Fruit fly (Drosophila melanogaster) whole organism, embryonic: ENCODE data around the gene nst.

Source experiments
- ATbp ChIP-seq: fragments of 200-800 bp; sonication (Bioruptor generic); optimal IDR thresholded peaks from 2 replicates; lab custom pipeline; 2017; ENCODE audit warnings: missing biosample characterization, mild to moderate bottlenecking, missing genetic modification characterization, missing genetic modification reagents
- Aef1 ChIP-seq: fragments of 200-800 bp; sonication (Bioruptor generic); IDR thresholded peaks from 3 replicates; pipeline ENCODE4 v1.3.6; 2022; ENCODE audit warnings: missing biosample characterization, missing genetic modification characterization
- Asciz ChIP-seq: fragments of 200-800 bp; sonication (Bioruptor generic); optimal IDR thresholded peaks from 2 replicates; lab custom pipeline; 2017; ENCODE audit warnings: missing biosample characterization, mild to moderate bottlenecking, missing genetic modification characterization, missing genetic modification reagents
- CG13296 ChIP-seq: fragments of 200-800 bp; sonication (Bioruptor generic); optimal IDR thresholded peaks from 3 replicates; lab custom pipeline; 2018; ENCODE audit warnings: missing biosample characterization, mild to moderate bottlenecking, missing genetic modification characterization
- CG13624 ChIP-seq: fragments of 200-800 bp; sonication (Bioruptor generic); optimal IDR thresholded peaks from 2 replicates; lab custom pipeline; 2016; ENCODE audit warnings: missing biosample characterization, missing genetic modification characterization
- CG14667 ChIP-seq: fragments of 200-800 bp; sonication (Bioruptor generic); IDR thresholded peaks from 2 replicates; pipeline ENCODE4 v1.3.6; 2022; ENCODE audit warnings: missing biosample characterization, missing genetic modification characterization
- CG15011 ChIP-seq: fragments of 200-800 bp; sonication (Bioruptor generic); optimal IDR thresholded peaks from 3 replicates; lab custom pipeline; 2018; ENCODE audit warnings: missing biosample characterization, mild to moderate bottlenecking, missing genetic modification characterization
- CG15269 ChIP-seq: fragments of 200-800 bp; sonication (Bioruptor generic); optimal IDR thresholded peaks from 2 replicates; lab custom pipeline; 2018; ENCODE audit warnings: missing biosample characterization, mild to moderate bottlenecking, missing genetic modification characterization, moderate library complexity
- CG16863 ChIP-seq: fragments of 200-800 bp; sonication (Bioruptor generic); optimal IDR thresholded peaks from 3 replicates; lab custom pipeline; 2016; ENCODE audit warnings: missing biosample characterization, missing genetic modification characterization
- CG17612 ChIP-seq: fragments of 200-800 bp; sonication (Bioruptor generic); IDR thresholded peaks from 2 replicates; pipeline ENCODE4 v1.3.6; 2022; ENCODE audit warnings: missing biosample characterization, missing genetic modification characterization
- CG18599 ChIP-seq: fragments of 200-800 bp; sonication (Bioruptor generic); optimal IDR thresholded peaks from 3 replicates; lab custom pipeline; 2017; ENCODE audit warnings: missing biosample characterization, missing genetic modification characterization, mild to moderate bottlenecking, moderate library complexity, missing genetic modification reagents
- CG2199 ChIP-seq: fragments of 200-800 bp; sonication (Bioruptor generic); IDR thresholded peaks from 3 replicates; pipeline ENCODE4 v1.3.6; 2022; ENCODE audit warnings: missing biosample characterization, missing genetic modification characterization
- CG31224 ChIP-seq: fragments of 200-800 bp; sonication (Bioruptor generic); IDR thresholded peaks from 2 replicates; pipeline ENCODE4 v1.3.6; 2022; ENCODE audit warnings: missing biosample characterization, missing genetic modification characterization
- CG4424 ChIP-seq: fragments of 200-800 bp; sonication (Bioruptor generic); optimal IDR thresholded peaks from 3 replicates; lab custom pipeline; 2016; ENCODE audit warnings: missing biosample characterization, missing genetic modification characterization
- CG6254 ChIP-seq: fragments of 200-800 bp; sonication (Bioruptor generic); optimal IDR thresholded peaks from 3 replicates; lab custom pipeline; 2017; ENCODE audit warnings: mild to moderate bottlenecking, missing biosample characterization, missing genetic modification reagents, missing genetic modification characterization
- CG6683 ChIP-seq: fragments of 200-800 bp; sonication (Bioruptor generic); optimal IDR thresholded peaks from 2 replicates; lab custom pipeline; 2017; ENCODE audit warnings: missing biosample characterization, mild to moderate bottlenecking, missing genetic modification characterization, missing genetic modification reagents
- CG6854 ChIP-seq: fragments of 200-800 bp; sonication (Bioruptor generic); optimal IDR thresholded peaks from 3 replicates; lab custom pipeline; 2017; ENCODE audit warnings: missing biosample characterization, mild to moderate bottlenecking, missing genetic modification characterization
- CG7556 ChIP-seq: fragments of 200-800 bp; sonication (Bioruptor generic); optimal IDR thresholded peaks from 2 replicates; lab custom pipeline; 2017; ENCODE audit warnings: missing biosample characterization, mild to moderate bottlenecking, missing genetic modification characterization
- CG8281 ChIP-seq: fragments of 200-800 bp; sonication (Bioruptor generic); optimal IDR thresholded peaks from 2 replicates; lab custom pipeline; 2018; ENCODE audit warnings: missing biosample characterization, mild to moderate bottlenecking, missing genetic modification characterization, moderate library complexity
- CG9876 ChIP-seq: fragments of 200-800 bp; sonication (Bioruptor generic); optimal IDR thresholded peaks from 2 replicates; lab custom pipeline; 2016; ENCODE audit warnings: missing biosample characterization, missing genetic modification characterization
- D19A ChIP-seq: fragments of 200-800 bp; optimal IDR thresholded peaks from 3 replicates; lab custom pipeline; 2019; ENCODE audit warnings: missing biosample characterization, mild to moderate bottlenecking, missing genetic modification characterization, moderate library complexity
- Deaf1 ChIP-seq: fragments of 200-800 bp; optimal IDR thresholded peaks from 3 replicates; lab custom pipeline; 2019; ENCODE audit warnings: missing biosample characterization, mild to moderate bottlenecking, missing genetic modification characterization, moderate library complexity
- Dip3 ChIP-seq: fragments of 200-800 bp; sonication (Bioruptor generic); optimal IDR thresholded peaks from 3 replicates; lab custom pipeline; 2016; ENCODE audit warnings: missing biosample characterization, missing genetic modification characterization
- H2.0 ChIP-seq: fragments of 200-800 bp; sonication (Bioruptor generic); IDR thresholded peaks from 2 replicates; pipeline ENCODE4 v1.3.6; 2022; ENCODE audit warnings: missing biosample characterization, missing genetic modification characterization
- ac ChIP-seq: fragments of 200-800 bp; sonication (Bioruptor generic); optimal IDR thresholded peaks from 3 replicates; lab custom pipeline; 2017; ENCODE audit warnings: missing biosample characterization, mild to moderate bottlenecking, missing genetic modification characterization
- amos ChIP-seq: fragments of 200-800 bp; sonication (Bioruptor generic); IDR thresholded peaks from 2 replicates; pipeline ENCODE4 v1.3.6; 2022; ENCODE audit warnings: missing biosample characterization, missing genetic modification characterization; ENCODE audit not compliant: partially characterized antibody
- bab2 ChIP-seq: fragments of 200-800 bp; sonication (Bioruptor generic); optimal IDR thresholded peaks from 2 replicates; lab custom pipeline; 2016; ENCODE audit warnings: missing biosample characterization, missing genetic modification characterization
- bcd ChIP-seq: fragments of 200-800 bp; sonication (Bioruptor generic); optimal IDR thresholded peaks from 2 replicates; lab custom pipeline; 2017; ENCODE audit warnings: missing biosample characterization, mild to moderate bottlenecking, missing genetic modification characterization
- cad ChIP-seq: fragments of >200 bp; optimal IDR thresholded peaks from 2 replicates; lab custom pipeline; 2017; ENCODE audit warnings: missing biosample characterization, missing genetic modification characterization
- ci ChIP-seq: fragments of 200-800 bp; sonication (Bioruptor generic); IDR thresholded peaks from 3 replicates; pipeline ENCODE4 v1.3.6; 2022; ENCODE audit warnings: missing biosample characterization, missing genetic modification characterization
- dati ChIP-seq: fragments of 200-800 bp; sonication (Bioruptor generic); IDR thresholded peaks from 2 replicates; pipeline ENCODE4 v1.3.6; 2022; ENCODE audit warnings: missing biosample characterization, missing genetic modification characterization
- en ChIP-seq: fragments of 200-800 bp; sonication (Bioruptor generic); optimal IDR thresholded peaks from 2 replicates; lab custom pipeline; 2016; ENCODE audit warnings: missing biosample characterization, missing genetic modification characterization
- fd3F ChIP-seq: fragments of 200-800 bp; sonication (Bioruptor generic); optimal IDR thresholded peaks from 2 replicates; lab custom pipeline; 2018; ENCODE audit warnings: missing biosample characterization, mild to moderate bottlenecking, missing genetic modification characterization, moderate library complexity
- gfzf ChIP-seq: fragments of 200-800 bp; sonication (Bioruptor generic); optimal IDR thresholded peaks from 2 replicates; lab custom pipeline; 2016; ENCODE audit warnings: missing biosample characterization, mild to moderate bottlenecking, missing genetic modification characterization, moderate library complexity
- jing ChIP-seq: fragments of 200-800 bp; sonication (Bioruptor generic); optimal IDR thresholded peaks from 2 replicates; lab custom pipeline; 2018; ENCODE audit warnings: missing biosample characterization, mild to moderate bottlenecking, missing genetic modification characterization
- kay ChIP-seq: fragments of 200-800 bp; sonication (Bioruptor generic); optimal IDR thresholded peaks from 2 replicates; lab custom pipeline; 2016; ENCODE audit warnings: missing biosample characterization, missing genetic modification characterization
- ken ChIP-seq: fragments of 200-800 bp; sonication (Bioruptor generic); IDR thresholded peaks from 3 replicates; pipeline ENCODE4 v1.3.6; 2022; ENCODE audit warnings: missing biosample characterization, missing genetic modification characterization
- kni ChIP-seq: fragments of 200-800 bp; sonication (Bioruptor generic); optimal IDR thresholded peaks from 3 replicates; lab custom pipeline; 2017; ENCODE audit warnings: mild to moderate bottlenecking, missing biosample characterization, missing genetic modification reagents, missing genetic modification characterization
- lola ChIP-seq, 3 experiments: fragments of >200 bp in 2 of 3; fragments of 200-800 bp in 1 of 3; sonication (Bioruptor generic) in 1 of 3; optimal IDR thresholded peaks; 2 replicates each; lab custom pipeline; 2017 to 2019; ENCODE audit warnings: missing biosample characterization in 3 of 3, missing genetic modification characterization in 3 of 3, mild to moderate bottlenecking in 1 of 3, moderate library complexity in 1 of 3
- nau ChIP-seq: fragments of 200-800 bp; sonication (Bioruptor generic); optimal IDR thresholded peaks from 3 replicates; lab custom pipeline; 2017; ENCODE audit warnings: missing biosample characterization, mild to moderate bottlenecking, missing genetic modification characterization, missing genetic modification reagents
- oc ChIP-seq: fragments of 200-800 bp; sonication (Bioruptor generic); optimal IDR thresholded peaks from 2 replicates; lab custom pipeline; 2018; ENCODE audit warnings: missing biosample characterization, mild to moderate bottlenecking, missing genetic modification characterization, moderate library complexity
- odd ChIP-seq: fragments of 200-800 bp; sonication (Bioruptor generic); optimal IDR thresholded peaks from 2 replicates; lab custom pipeline; 2017; ENCODE audit warnings: missing biosample characterization, mild to moderate bottlenecking, missing genetic modification characterization
- phol ChIP-seq: fragments of 200-800 bp; sonication (Bioruptor generic); optimal IDR thresholded peaks from 3 replicates; lab custom pipeline; 2018; ENCODE audit warnings: missing biosample characterization, mild to moderate bottlenecking, missing genetic modification characterization, moderate library complexity
- pzg ChIP-seq: fragments of 200-800 bp; sonication (Bioruptor generic); optimal IDR thresholded peaks from 3 replicates; lab custom pipeline; 2018; ENCODE audit warnings: missing biosample characterization, mild to moderate bottlenecking, missing genetic modification characterization, moderate library complexity
- trem ChIP-seq: fragments of 200-800 bp; optimal IDR thresholded peaks from 3 replicates; lab custom pipeline; 2019; ENCODE audit warnings: missing biosample characterization, mild to moderate bottlenecking, missing genetic modification characterization, moderate library complexity
- vfl ChIP-seq: fragments of 200-800 bp; sonication (Bioruptor generic); optimal IDR thresholded peaks from 2 replicates; lab custom pipeline; 2016; ENCODE audit warnings: missing biosample characterization, missing genetic modification characterization
- z ChIP-seq: fragments of 200-800 bp; sonication (Bioruptor generic); IDR thresholded peaks from 3 replicates; pipeline ENCODE4 v1.3.6; 2022; ENCODE audit warnings: missing biosample characterization, missing genetic modification characterization
- zen2 ChIP-seq: fragments of 200-800 bp; sonication (Bioruptor generic); IDR thresholded peaks from 3 replicates; pipeline ENCODE4 v1.3.6; 2022; ENCODE audit warnings: missing biosample characterization, missing genetic modification characterization; ENCODE audit not compliant: partially characterized antibody
- zf30C ChIP-seq: fragments of 200-800 bp; sonication (Bioruptor generic); optimal IDR thresholded peaks from 3 replicates; lab custom pipeline; 2018; ENCODE audit warnings: missing biosample characterization, mild to moderate bottlenecking, missing genetic modification characterization
- zfh2 ChIP-seq: fragments of 200-800 bp; sonication (Bioruptor generic); optimal IDR thresholded peaks from 2 replicates; lab custom pipeline; 2016; ENCODE audit warnings: missing biosample characterization, missing genetic modification characterization

nst gene

dm6 chr3L:12482917-12483316, 47.1 kb downstream of the nst start (continued):
- peak; percentile 42 for TF ChIP-seq jing (GFP tag; lab: Kevin White, UChicago)
- peak; percentile 88 for TF ChIP-seq CG15269 (tag; lab: Kevin White, UChicago)
- peak; percentile 76 for TF ChIP-seq odd (GFP tag; lab: Kevin White, UChicago)
- TF ChIP-seq vfl, result no peak
- no peak; the same call in 1 of the 2 replicates for TF ChIP-seq CG17612 (GFP tag; lab: Robert Waterston, UW)
- TF ChIP-seq trem (tag; lab: Kevin White, UChicago), result peak; percentile 50
- TF ChIP-seq CG14667, result peak; percentile 56; the same call in 1 of the 2 replicates
- TF ChIP-seq Dip3 (GFP tag; lab: Kevin White, UChicago), result peak; percentile 14
- TF ChIP-seq CG6254 (GFP tag; lab: Kevin White, UChicago), result peak; percentile 68
- peak; percentile 86 for TF ChIP-seq phol (tag; lab: Kevin White, UChicago)
- peak; percentile 62 for TF ChIP-seq Aef1
- TF ChIP-seq amos, result no peak
- peak; percentile 39 for TF ChIP-seq Deaf1 (tag; lab: Kevin White, UChicago)
- TF ChIP-seq CG4424 (GFP tag; lab: Kevin White, UChicago), result peak; percentile 76
- peak; percentile 51 for TF ChIP-seq CG15011
- peak; percentile 23 for TF ChIP-seq CG13624 (GFP tag; lab: Kevin White, UChicago)
- peak; percentile 51; the same call in 1 of the 3 replicates for TF ChIP-seq ci (GFP tag; lab: Robert Waterston, UW)
- peak; percentile 37 for TF ChIP-seq oc (tag; lab: Kevin White, UChicago)
- peak; percentile 78 for TF ChIP-seq CG13296 (GFP tag; lab: Kevin White, UChicago)
- TF ChIP-seq ATbp, result peak; percentile 67
- no peak for TF ChIP-seq zf30C (GFP tag; lab: Kevin White, UChicago)
- no peak for TF ChIP-seq zfh2 (GFP tag; lab: Kevin White, UChicago)
- no peak for TF ChIP-seq kay (GFP tag; lab: Kevin White, UChicago)
- TF ChIP-seq CG31224 (GFP tag; lab: Robert Waterston, UW), result no peak; the same call in 1 of the 2 replicates
- TF ChIP-seq pzg (GFP tag; lab: Kevin White, UChicago), result no peak
- peak; percentile 60 for TF ChIP-seq CG16863
- TF ChIP-seq Asciz (GFP tag; lab: Kevin White, UChicago), result peak; percentile 84
- no peak for TF ChIP-seq ac (GFP tag; lab: Kevin White, UChicago)
- no peak for TF ChIP-seq cad (GFP tag; lab: Kevin White, UChicago)
- TF ChIP-seq fd3F (GFP tag; lab: Kevin White, UChicago), result peak; percentile 63
- TF ChIP-seq CG6683 (GFP tag; lab: Kevin White, UChicago), result peak; percentile 19
- peak; percentile 38; the same call in 1 of the 2 replicates for TF ChIP-seq H2.0 (GFP tag; lab: Robert Waterston, UW)
- TF ChIP-seq gfzf (GFP tag; lab: Kevin White, UChicago), result no peak
- no peak for TF ChIP-seq kni
- peak; percentile 39 for TF ChIP-seq CG18599 (GFP tag; lab: Kevin White, UChicago)
- peak; percentile 77 for TF ChIP-seq bcd (GFP tag; lab: Kevin White, UChicago)
- TF ChIP-seq CG2199 (GFP tag; lab: Robert Waterston, UW), result no peak
- TF ChIP-seq nau (GFP tag; lab: Kevin White, UChicago), result peak; percentile 69
- no peak for TF ChIP-seq z (GFP tag; lab: Robert Waterston, UW)
- peak in 1 of 3 experiments; percentile 54 for TF ChIP-seq lola (GFP tag; optimal IDR thresholded peaks at IDR 0.05; lab: Kevin White, UChicago)
- 0 out of 2 replicates have a peak, but pooled peaks have one; percentile 58 for TF ChIP-seq dati (GFP tag; lab: Robert Waterston, UW)
- TF ChIP-seq CG6854 (GFP tag; lab: Kevin White, UChicago), result peak; percentile 23
- peak; percentile 43 for TF ChIP-seq CG8281 (tag; lab: Kevin White, UChicago)
- TF ChIP-seq ken (GFP tag; lab: Robert Waterston, UW), result peak; percentile 27; the same call in 1 of the 3 replicates
- TF ChIP-seq D19A (tag; lab: Kevin White, UChicago), result peak; percentile 77
- no peak for TF ChIP-seq en (GFP tag; lab: Kevin White, UChicago)
- no peak for TF ChIP-seq CG9876 (GFP tag; lab: Kevin White, UChicago)
- peak; percentile 65 for TF ChIP-seq bab2
- TF ChIP-seq zen2 (GFP tag; lab: Robert Waterston, UW), result no peak
- peak; percentile 81 for TF ChIP-seq CG7556
